Fruit fly (Drosophila melanogaster): ENCODE results near the gene CG2246.
A peak's percentile ranks its signal among the peaks of the same experiment; 100 is the strongest.

The CG2246 gene

dm6 chr3R:30601440-30602256 is at the start of gene CG2246, which contains the start of gene CG31021 (continued):
- no peak for TF ChIP-seq Oaz (GFP tag; IDR thresholded peaks at IDR 0.05)
- TF ChIP-seq CG4854 (GFP tag; optimal IDR thresholded peaks at IDR 0.05): peak; percentile 27
- TF ChIP-seq fd64A (GFP tag; optimal IDR thresholded peaks at IDR 0.05): no peak
- peak; percentile 9 for TF ChIP-seq caup (GFP tag; optimal IDR thresholded peaks at IDR 0.05; ENCODE audit: severe bottlenecking)
- TF ChIP-seq CG10321 (GFP tag; IDR thresholded peaks at IDR 0.05): no peak
- TF ChIP-seq CG34224 (GFP tag; IDR thresholded peaks at IDR 0.05; ENCODE audit: partially characterized antibody): peak; percentile 72; the same call in 2 of the 3 replicates
- TF ChIP-seq schlank (tag; optimal IDR thresholded peaks at IDR 0.05): no peak
- TF ChIP-seq sob (GFP tag; IDR thresholded peaks at IDR 0.05): peak; percentile 72
- no peak for TF ChIP-seq dimm (GFP tag; IDR thresholded peaks at IDR 0.05)
- no peak for TF ChIP-seq CG14965 (GFP tag; optimal IDR thresholded peaks at IDR 0.05; ENCODE audit: borderline replicate concordance)
- TF ChIP-seq oc (tag; optimal IDR thresholded peaks at IDR 0.05): no peak
- TF ChIP-seq tap (tag; optimal IDR thresholded peaks at IDR 0.05): no peak
- no peak for TF ChIP-seq CG6654 (GFP tag; optimal IDR thresholded peaks at IDR 0.05)
- no peak for TF ChIP-seq CG8359 (GFP tag; optimal IDR thresholded peaks at IDR 0.05; ENCODE audit: borderline replicate concordance)
- no peak for TF ChIP-seq tll (GFP tag; optimal IDR thresholded peaks at IDR 0.05)
- peak; percentile 62 for TF ChIP-seq fu2 (GFP tag; optimal IDR thresholded peaks at IDR 0.05)
- no peak for TF ChIP-seq CG11398 (GFP tag; optimal IDR thresholded peaks at IDR 0.05)
- TF ChIP-seq da (GFP tag; optimal IDR thresholded peaks at IDR 0.05): no peak
- TF ChIP-seq Asciz (GFP tag; optimal IDR thresholded peaks at IDR 0.05): no peak
- TF ChIP-seq Hsf (GFP tag; optimal IDR thresholded peaks at IDR 0.05): peak; percentile 18
- TF ChIP-seq onecut (GFP tag; IDR thresholded peaks at IDR 0.05): no peak
- no peak for TF ChIP-seq fd3F (GFP tag; optimal IDR thresholded peaks at IDR 0.05)
- TF ChIP-seq Myb (GFP tag; optimal IDR thresholded peaks at IDR 0.05): peak; percentile 59
- peak; percentile 82 for TF ChIP-seq pita (GFP tag; optimal IDR thresholded peaks at IDR 0.05)
- TF ChIP-seq Elba2 (GFP tag; optimal IDR thresholded peaks at IDR 0.05): no peak
- TF ChIP-seq CG32767 (GFP tag; IDR thresholded peaks at IDR 0.05): no peak
- TF ChIP-seq GATAe (GFP tag; conservative IDR thresholded peaks at IDR 0.05): no peak
- no peak for TF ChIP-seq CG4360 (GFP tag; IDR thresholded peaks at IDR 0.05)
- no peak for TF ChIP-seq CG6854 (GFP tag; optimal IDR thresholded peaks at IDR 0.05)
- no peak for TF ChIP-seq Mad (GFP tag; optimal IDR thresholded peaks at IDR 0.05)
- peak; percentile 40; the same call in 1 of the 2 replicates for TF ChIP-seq E2f2 (GFP tag; IDR thresholded peaks at IDR 0.05)
- TF ChIP-seq Opbp (GFP tag; IDR thresholded peaks at IDR 0.05; ENCODE audit: partially characterized antibody): peak; percentile 78
- TF ChIP-seq lmd (GFP tag; IDR thresholded peaks at IDR 0.05): peak; percentile 36; the same call in 1 of the 2 replicates
- TF ChIP-seq otp (GFP tag; IDR thresholded peaks at IDR 0.05): no peak
- TF ChIP-seq CG8478 (optimal IDR thresholded peaks at IDR 0.05): no peak
- peak; percentile 49 for TF ChIP-seq chn (GFP tag; optimal IDR thresholded peaks at IDR 0.05)
- TF ChIP-seq gsb-n (tag; optimal IDR thresholded peaks at IDR 0.05): peak; percentile 9
- TF ChIP-seq CG15514 (GFP tag; optimal IDR thresholded peaks at IDR 0.05): peak; percentile 62
- peak; percentile 54; the same call in 1 of the 2 replicates for TF ChIP-seq CG11247 (GFP tag; IDR thresholded peaks at IDR 0.05)
- TF ChIP-seq mirr (GFP tag; optimal IDR thresholded peaks at IDR 0.05): no peak
- no peak for TF ChIP-seq CG7271 (tag; optimal IDR thresholded peaks at IDR 0.05)
- TF ChIP-seq hth (optimal IDR thresholded peaks at IDR 0.05): no peak
- peak; percentile 47 for TF ChIP-seq Dip3 (GFP tag; optimal IDR thresholded peaks at IDR 0.05)
- TF ChIP-seq cwo (GFP tag; optimal IDR thresholded peaks at IDR 0.05): no peak
- TF ChIP-seq unpg (GFP tag; optimal IDR thresholded peaks at IDR 0.05): peak; percentile 16
- peak; percentile 86 for TF ChIP-seq CG9932 (GFP tag; IDR thresholded peaks at IDR 0.05)
- no peak for TF ChIP-seq fd102C (GFP tag; optimal IDR thresholded peaks at IDR 0.05)
- peak; percentile 98 for TF ChIP-seq Lhr (GFP tag; optimal IDR thresholded peaks at IDR 0.05)
- peak; percentile 99 for TF ChIP-seq Sry-δ (GFP tag; optimal IDR thresholded peaks at IDR 0.05)

All from whole organism, embryonic.